Fruit fly (Drosophila melanogaster) whole organism, wandering third instar larva: Measurements from ENCODE around the gene CG34159.

Experiments
- Abd-B ChIP-seq: fragments of >200 bp; optimal IDR thresholded peaks from 2 replicates; lab custom pipeline; 2017; ENCODE audit warnings: missing biosample characterization, missing genetic modification characterization
- CG9705 ChIP-seq: fragments of 200-800 bp; sonication (Bioruptor generic); optimal IDR thresholded peaks from 2 replicates; lab custom pipeline; 2018; ENCODE audit warnings: missing biosample characterization, mild to moderate bottlenecking, missing genetic modification characterization
- CrebA ChIP-seq: fragments of 200-800 bp; sonication (Bioruptor generic); optimal IDR thresholded peaks from 2 replicates; lab custom pipeline; 2016; ENCODE audit warnings: missing biosample characterization, mild to moderate bottlenecking, missing genetic modification characterization, borderline replicate concordance
- Dif ChIP-seq: fragments of 200-275, 200-300 bp; sonication (Bioruptor generic); optimal IDR thresholded peaks from 2 replicates; lab custom pipeline; 2018; ENCODE audit warnings: missing biosample characterization, missing genetic modification characterization; ENCODE audit not compliant: partially characterized antibody
- GATAd ChIP-seq: sonication (Bioruptor generic); optimal IDR thresholded peaks from 2 replicates; lab custom pipeline; 2016; ENCODE audit warnings: missing biosample characterization, missing genetic modification characterization
- HLH106 ChIP-seq: fragments of 200-800 bp; optimal IDR thresholded peaks from 3 replicates; lab custom pipeline; 2019; ENCODE audit warnings: missing biosample characterization, mild to moderate bottlenecking, missing genetic modification characterization, moderate library complexity
- Hnf4 ChIP-seq: fragments of 200-800 bp; sonication (Bioruptor generic); optimal IDR thresholded peaks from 2 replicates; lab custom pipeline; 2016; ENCODE audit warnings: missing biosample characterization, mild to moderate bottlenecking, missing genetic modification characterization
- Hr83 ChIP-seq: fragments of 200-300 bp; sonication (Bioruptor generic); optimal IDR thresholded peaks from 2 replicates; lab custom pipeline; 2016; ENCODE audit warnings: missing biosample characterization, mild to moderate bottlenecking, missing genetic modification characterization, moderate library complexity; ENCODE audit not compliant: poor library complexity, severe bottlenecking
- Jra ChIP-seq: sonication (Bioruptor generic); optimal IDR thresholded peaks from 2 replicates; lab custom pipeline; 2016; ENCODE audit warnings: missing biosample characterization, missing genetic modification characterization
- Mio ChIP-seq: sonication (Bioruptor generic); optimal IDR thresholded peaks from 2 replicates; lab custom pipeline; 2016; ENCODE audit warnings: missing biosample characterization, missing genetic modification characterization
- Myc ChIP-seq: fragments of >200 bp; optimal IDR thresholded peaks from 2 replicates; lab custom pipeline; 2017
- OdsH ChIP-seq: fragments of 200-800 bp; sonication (Bioruptor generic); optimal IDR thresholded peaks from 2 replicates; lab custom pipeline; 2016; ENCODE audit warnings: missing biosample characterization, mild to moderate bottlenecking, missing genetic modification characterization
- Rel ChIP-seq, 2 experiments: fragments of 200-800 bp; sonication (Bioruptor generic) in 1 of 2; optimal IDR thresholded peaks; 2 replicates in 1 of 2; 3 replicates in 1 of 2; lab custom pipeline; 2016 to 2019; ENCODE audit warnings: mild to moderate bottlenecking in 2 of 2, missing biosample characterization in 2 of 2, missing genetic modification characterization in 2 of 2, moderate library complexity in 1 of 2
- Sp1 ChIP-seq: fragments of 200-800 bp; sonication (Bioruptor generic); optimal IDR thresholded peaks from 3 replicates; lab custom pipeline; 2019; ENCODE audit warnings: missing biosample characterization, mild to moderate bottlenecking, missing genetic modification characterization, moderate library complexity
- Vsx2 ChIP-seq: fragments of 200-300, 225-300 bp; sonication (Bioruptor generic); optimal IDR thresholded peaks from 2 replicates; lab custom pipeline; 2018; ENCODE audit warnings: missing biosample characterization, missing genetic modification characterization; ENCODE audit not compliant: partially characterized antibody
- brk ChIP-seq: fragments of 200-800 bp; sonication (Bioruptor generic); optimal IDR thresholded peaks from 2 replicates; lab custom pipeline; 2016; ENCODE audit warnings: missing biosample characterization, mild to moderate bottlenecking, missing genetic modification characterization
- dl ChIP-seq, 2 experiments: fragments of 175-275, 200-275 bp in 1 of 2; fragments of 200-275 bp in 1 of 2; sonication (Bioruptor generic); optimal IDR thresholded peaks; lab custom pipeline; 2018; ENCODE audit warnings: mild to moderate bottlenecking in 2 of 2, missing biosample characterization in 2 of 2, missing genetic modification characterization in 2 of 2, moderate library complexity in 2 of 2; ENCODE audit not compliant: partially characterized antibody in 2 of 2, insufficient read depth in 1 of 2
- dmrt93B ChIP-seq: fragments of 200-800 bp; sonication (Bioruptor generic); optimal IDR thresholded peaks from 2 replicates; lab custom pipeline; 2018; ENCODE audit warnings: missing biosample characterization, mild to moderate bottlenecking, missing genetic modification characterization
- dsf ChIP-seq: sonication (Bioruptor generic); optimal IDR thresholded peaks from 2 replicates; lab custom pipeline; 2016; ENCODE audit warnings: missing biosample characterization, missing genetic modification characterization, borderline replicate concordance
- ey ChIP-seq: fragments of 200-800 bp; sonication (Bioruptor generic); optimal IDR thresholded peaks from 2 replicates; lab custom pipeline; 2016; ENCODE audit warnings: missing biosample characterization, missing genetic modification characterization
- foxo ChIP-seq, 2 experiments: fragments of 200-800 bp; sonication (Bioruptor generic); optimal IDR thresholded peaks; 2 replicates in 1 of 2; 3 replicates in 1 of 2; lab custom pipeline; 2016 to 2017; ENCODE audit warnings: missing biosample characterization in 2 of 2, missing genetic modification characterization in 2 of 2
- fru ChIP-seq: fragments of 200-800 bp; sonication (Bioruptor generic); optimal IDR thresholded peaks from 3 replicates; lab custom pipeline; 2016; ENCODE audit warnings: missing biosample characterization, mild to moderate bottlenecking, missing genetic modification characterization
- h ChIP-seq: fragments of 200-800 bp; sonication (Bioruptor generic); optimal IDR thresholded peaks from 3 replicates; lab custom pipeline; 2016; ENCODE audit warnings: missing biosample characterization, mild to moderate bottlenecking, missing genetic modification characterization
- jim ChIP-seq: fragments of 175-275, 200-325 bp; sonication (Bioruptor generic); optimal IDR thresholded peaks from 2 replicates; lab custom pipeline; 2016; ENCODE audit warnings: missing biosample characterization, mild to moderate bottlenecking, missing genetic modification characterization
- lola ChIP-seq: fragments of >200 bp; optimal IDR thresholded peaks from 2 replicates; lab custom pipeline; 2017; ENCODE audit warnings: missing biosample characterization, missing genetic modification characterization
- pan ChIP-seq: fragments of >200 bp; optimal IDR thresholded peaks from 2 replicates; lab custom pipeline; 2017
- psq ChIP-seq: fragments of 200-800 bp; sonication (Bioruptor generic); optimal IDR thresholded peaks from 3 replicates; lab custom pipeline; 2017; ENCODE audit warnings: missing biosample characterization, mild to moderate bottlenecking, missing genetic modification characterization, moderate library complexity
- rgr ChIP-seq: fragments of 200-800 bp; sonication (Bioruptor generic); optimal IDR thresholded peaks from 3 replicates; lab custom pipeline; 2016; ENCODE audit warnings: missing biosample characterization, mild to moderate bottlenecking, missing genetic modification characterization
- sage ChIP-seq: fragments of 200-800 bp; sonication (Bioruptor generic); optimal IDR thresholded peaks from 2 replicates; lab custom pipeline; 2016; ENCODE audit warnings: missing biosample characterization, mild to moderate bottlenecking, missing genetic modification characterization
- sv ChIP-seq: fragments of 200-800 bp; sonication (Bioruptor generic); optimal IDR thresholded peaks from 3 replicates; lab custom pipeline; 2016; ENCODE audit warnings: missing biosample characterization, missing genetic modification characterization
- tai ChIP-seq: sonication (Bioruptor generic); optimal IDR thresholded peaks from 2 replicates; lab custom pipeline; 2016; ENCODE audit warnings: missing biosample characterization, missing genetic modification characterization
- usp ChIP-seq: fragments of >200 bp; optimal IDR thresholded peaks from 2 replicates; lab custom pipeline; 2017; ENCODE audit warnings: missing biosample characterization, missing genetic modification characterization
- woc ChIP-seq: sonication (Bioruptor generic); optimal IDR thresholded peaks from 2 replicates; lab custom pipeline; 2016; ENCODE audit warnings: missing biosample characterization, mild to moderate bottlenecking, missing genetic modification characterization

CG34159 gene

dm6 chr2L:10231092-10231494, 27.0 kb upstream of the CG34159 start:
- TF ChIP-seq tai (GFP tag; lab: Kevin White, UChicago) (peak; percentile 59), Sp1 (peak; percentile 1), h (GFP tag; lab: Kevin White, UChicago) (peak; percentile 66), Mio (no peak), HLH106 (tag; lab: Kevin White, UChicago) (peak; percentile 19), Myc (lab: Kevin White, UChicago) (no peak), dmrt93B (GFP tag; lab: Kevin White, UChicago) (no peak), GATAd (GFP tag; lab: Kevin White, UChicago) (no peak), psq (peak; percentile 32), Hnf4 (peak; percentile 22), ey (GFP tag; lab: Kevin White, UChicago) (peak; percentile 28), foxo (GFP tag; optimal IDR thresholded peaks at IDR 0.05; lab: Kevin White, UChicago) (peak in 1 of 2 experiments; percentile 59), OdsH (GFP tag; lab: Kevin White, UChicago) (peak; percentile 18), Rel (GFP tag; optimal IDR thresholded peaks at IDR 0.05; lab: Kevin White, UChicago) (no peak), Rel (tag; optimal IDR thresholded peaks at IDR 0.05; lab: Kevin White, UChicago) (no peak), fru (GFP tag; lab: Kevin White, UChicago) (peak; percentile 55), dsf (no peak), dl (GFP tag; optimal IDR thresholded peaks at IDR 0.05; lab: Kevin White, UChicago; ENCODE audit: insufficient read depth in 1 of 2, partially characterized antibody in 2 of 2) (no peak), pan (no peak), Hr83 (GFP tag; lab: Kevin White, UChicago) (peak; percentile 40), rgr (GFP tag; lab: Kevin White, UChicago) (peak; percentile 60), Dif (no peak), Vsx2 (no peak), lola (no peak), sage (no peak), sv (GFP tag; lab: Kevin White, UChicago) (no peak), Jra (GFP tag; lab: Kevin White, UChicago) (no peak), CrebA (GFP tag; lab: Kevin White, UChicago) (no peak), brk (GFP tag; lab: Kevin White, UChicago) (peak; percentile 43)

dm6 chr2L:10230455-10230854, 26.3 kb upstream of the CG34159 start:
- TF ChIP-seq Mio (no peak), jim (GFP tag; lab: Kevin White, UChicago) (no peak)
- TF ChIP-seq, all 38 proteins: peak for 0

dm6 chr2L:10226724-10227407, 22.7 kb upstream of the CG34159 start, which contains the start of gene CG5708:
CG5708 (minus strand) TSS chr2L:10226808.
- TF ChIP-seq GATAd (GFP tag; lab: Kevin White, UChicago) (no peak), usp (GFP tag; lab: Kevin White, UChicago) (no peak), ey (GFP tag; lab: Kevin White, UChicago) (no peak), CG9705 (GFP tag; lab: Kevin White, UChicago) (no peak), psq (no peak), Myc (lab: Kevin White, UChicago) (peak; percentile 82), rgr (GFP tag; lab: Kevin White, UChicago) (peak; percentile 15), woc (GFP tag; lab: Kevin White, UChicago) (peak; percentile 80), CrebA (GFP tag; lab: Kevin White, UChicago) (no peak), Rel (GFP tag; optimal IDR thresholded peaks at IDR 0.05; lab: Kevin White, UChicago) (no peak), Rel (tag; optimal IDR thresholded peaks at IDR 0.05; lab: Kevin White, UChicago) (peak; percentile 41), Hr83 (GFP tag; lab: Kevin White, UChicago) (no peak), dmrt93B (GFP tag; lab: Kevin White, UChicago) (no peak), Sp1 (peak; percentile 11), Vsx2 (no peak), Dif (no peak), fru (GFP tag; lab: Kevin White, UChicago) (no peak), Jra (GFP tag; lab: Kevin White, UChicago) (no peak), h (GFP tag; lab: Kevin White, UChicago) (no peak), Hnf4 (peak; percentile 22), Abd-B (GFP tag; lab: Kevin White, UChicago) (no peak), sage (peak; percentile 26)
- TF ChIP-seq, all 38 proteins: peak for 7
